Fruit fly (Drosophila melanogaster): ENCODE measurements around the gene shi.
A peak's percentile ranks its signal among the peaks of the same experiment; 100 is the strongest.

- TF ChIP-seq Rel (GFP tag; optimal IDR thresholded peaks at IDR 0.05) (no peak), Rel (tag; optimal IDR thresholded peaks at IDR 0.05) (no peak), ey (GFP tag; optimal IDR thresholded peaks at IDR 0.05) (peak; percentile 1), CrebA (GFP tag; optimal IDR thresholded peaks at IDR 0.05; ENCODE audit: borderline replicate concordance) (no peak), br (GFP tag; optimal IDR thresholded peaks at IDR 0.05) (no peak)
Measured at dm6 chrX:15889780-15890608, 1.9 kb upstream of the shi start, which contains the start of the genes MSBP and CG15916.
